Fruit fly (Drosophila melanogaster): ENCODE data around the gene nero.

The nero gene

DNA sequence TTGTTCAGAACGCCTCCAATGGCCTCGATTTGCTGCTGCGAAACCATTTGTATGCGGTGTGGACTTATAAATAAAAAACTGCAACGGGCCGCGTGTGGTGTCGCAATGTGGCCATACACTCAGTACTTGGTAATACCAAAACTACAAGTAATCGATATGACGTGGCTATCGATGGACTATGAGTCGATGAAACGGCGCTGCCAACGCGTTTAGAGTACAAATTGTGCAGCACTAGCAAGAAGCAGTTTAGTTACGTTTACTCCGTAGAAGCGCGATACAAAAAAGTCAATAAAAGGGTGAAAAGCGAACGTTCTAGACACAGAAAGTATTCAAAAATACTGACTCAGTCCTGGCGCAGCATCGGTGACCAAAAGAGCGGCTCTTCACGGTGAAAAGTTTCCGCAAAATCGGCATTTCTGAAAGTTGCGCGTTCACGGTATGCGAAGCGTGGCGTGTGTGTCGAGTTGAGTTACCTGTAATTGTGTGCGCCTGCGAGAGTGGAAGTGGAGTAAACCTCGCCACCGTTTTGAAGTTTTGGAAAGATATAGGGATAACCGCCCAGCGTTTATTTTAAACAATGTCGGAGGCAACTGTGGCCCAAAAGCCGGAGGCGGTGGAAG, at the start of gene nero, which contains the start of gene CG1910:
TSS of gene nero (minus strand) at position 130 of the 620 bp plus-strand sequence.
TSS of gene CG1910 (plus strand) at position 215 of the 620 bp plus-strand sequence.
- TF ChIP-seq pan (optimal IDR thresholded peaks at IDR 0.05) (no peak), psq (optimal IDR thresholded peaks at IDR 0.05) (no peak), CG8478 (optimal IDR thresholded peaks at IDR 0.05) (no peak), usp (GFP tag; optimal IDR thresholded peaks at IDR 0.05) (no peak)

- TF ChIP-seq usp (GFP tag; optimal IDR thresholded peaks at IDR 0.05) (no peak), EcR (GFP tag; optimal IDR thresholded peaks at IDR 0.05) (no peak), pan (optimal IDR thresholded peaks at IDR 0.05) (no peak), Dll (optimal IDR thresholded peaks at IDR 0.05) (no peak), psq (optimal IDR thresholded peaks at IDR 0.05) (no peak), CG8478 (optimal IDR thresholded peaks at IDR 0.05) (no peak)
These were observed 47.1 kb upstream of the nero start for dm6 chr3R:31794457-31794856.

DNA sequence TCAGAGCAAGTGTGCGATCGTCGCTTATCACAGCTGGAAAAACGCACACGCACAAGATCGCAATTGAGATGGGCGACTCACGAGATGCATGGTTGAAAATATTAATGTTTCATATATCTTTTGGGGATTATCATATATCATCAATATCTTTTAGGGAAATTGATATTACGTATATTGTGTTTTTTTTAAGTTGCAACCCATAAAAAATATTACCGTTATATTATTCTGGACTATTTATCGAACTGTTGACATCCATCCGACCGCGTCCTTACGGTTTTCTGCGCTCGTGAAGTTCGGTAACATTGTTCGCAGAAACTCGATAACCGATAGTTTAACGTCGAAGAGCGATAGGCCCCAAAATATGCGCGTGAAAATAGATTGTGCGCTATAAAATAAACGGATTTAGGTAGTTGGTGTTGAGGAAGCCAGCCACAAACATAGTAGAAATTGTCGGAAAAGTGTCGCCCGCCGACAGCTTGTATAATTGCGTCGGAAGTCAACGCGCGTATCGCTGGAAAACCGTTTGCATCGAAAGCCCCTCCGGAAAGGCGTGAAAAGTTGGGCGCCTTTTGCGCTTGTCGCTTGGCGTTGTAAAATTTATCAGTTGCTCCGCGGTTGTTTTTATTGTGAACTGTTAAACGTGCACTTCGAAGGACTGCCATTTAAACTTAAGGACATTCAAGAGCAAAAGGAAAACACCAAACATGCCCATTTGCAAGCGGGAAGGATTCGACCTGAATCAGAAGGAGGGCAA, 46.5 kb upstream of the nero start, which contains the start of the genes Mccc1 and Acf:
TSS of gene Mccc1 (minus strand) at position 244 of the 754 bp plus-strand sequence.
TSS of gene Acf (plus strand) at position 318 of the 754 bp plus-strand sequence.
- TF ChIP-seq pan (optimal IDR thresholded peaks at IDR 0.05): no peak
- TF ChIP-seq CG8478 (optimal IDR thresholded peaks at IDR 0.05): no peak
- no peak for TF ChIP-seq usp (GFP tag; optimal IDR thresholded peaks at IDR 0.05)
- no peak for TF ChIP-seq psq (optimal IDR thresholded peaks at IDR 0.05)
- TF ChIP-seq Dll (optimal IDR thresholded peaks at IDR 0.05): no peak
- no peak for TF ChIP-seq EcR (GFP tag; optimal IDR thresholded peaks at IDR 0.05)

- TF ChIP-seq Dll (optimal IDR thresholded peaks at IDR 0.05) (peak; percentile 77), psq (optimal IDR thresholded peaks at IDR 0.05) (no peak)
These were observed 30.3 kb upstream of the nero start for dm6 chr3R:31777482-31778165.

dm6 chr3R:31776583-31777362, 29.4 kb upstream of the nero start, which contains the start of the genes CG2126 and faf:
CG2126 (minus strand) TSS chr3R:31776652.
faf (plus strand) TSS chr3R:31777020.
- TF ChIP-seq psq (optimal IDR thresholded peaks at IDR 0.05) (no peak), Dll (optimal IDR thresholded peaks at IDR 0.05) (no peak), CG8478 (optimal IDR thresholded peaks at IDR 0.05) (no peak), EcR (GFP tag; optimal IDR thresholded peaks at IDR 0.05) (no peak), pan (optimal IDR thresholded peaks at IDR 0.05) (no peak), usp (GFP tag; optimal IDR thresholded peaks at IDR 0.05) (no peak)

dm6 chr3R:31771790-31772576, 24.6 kb upstream of the nero start, which contains the start of the genes betaGlu and sip3:
betaGlu (minus strand) TSS chr3R:31771848.
sip3 (plus strand) TSS chr3R:31772219.
- TF ChIP-seq usp (GFP tag; optimal IDR thresholded peaks at IDR 0.05) (no peak), EcR (GFP tag; optimal IDR thresholded peaks at IDR 0.05) (no peak), Dll (optimal IDR thresholded peaks at IDR 0.05) (no peak), psq (optimal IDR thresholded peaks at IDR 0.05) (no peak), pan (optimal IDR thresholded peaks at IDR 0.05) (no peak), CG8478 (optimal IDR thresholded peaks at IDR 0.05) (no peak)

dm6 chr3R:31768198-31768597, 20.8 kb upstream of the nero start:
- TF ChIP-seq usp (GFP tag; optimal IDR thresholded peaks at IDR 0.05) (no peak), Dll (optimal IDR thresholded peaks at IDR 0.05) (peak; percentile 10), pan (optimal IDR thresholded peaks at IDR 0.05) (no peak), CG8478 (optimal IDR thresholded peaks at IDR 0.05) (no peak), psq (optimal IDR thresholded peaks at IDR 0.05) (no peak), EcR (GFP tag; optimal IDR thresholded peaks at IDR 0.05) (no peak)

DNA sequence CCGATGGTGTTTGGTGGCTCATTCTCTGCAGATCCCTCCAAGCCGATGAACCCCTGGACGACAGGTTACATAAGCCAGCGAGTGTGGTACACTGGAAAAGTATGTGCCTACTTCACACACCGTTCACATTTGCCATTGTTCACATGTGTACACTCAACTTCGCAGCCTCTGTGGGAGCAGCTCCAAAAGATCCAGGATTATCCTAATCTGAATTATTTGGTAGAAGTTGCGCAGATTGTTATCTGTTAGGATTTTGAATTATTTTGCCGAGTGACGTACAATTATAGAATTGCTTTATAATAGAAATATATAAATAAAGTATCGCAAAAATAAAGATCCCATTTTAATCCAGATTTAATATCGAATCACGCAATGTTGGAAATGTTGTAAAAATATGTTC, 20.2 kb upstream of the nero start:
- TF ChIP-seq psq (optimal IDR thresholded peaks at IDR 0.05): no peak
- TF ChIP-seq usp (GFP tag; optimal IDR thresholded peaks at IDR 0.05): no peak
- no peak for TF ChIP-seq pan (optimal IDR thresholded peaks at IDR 0.05)
- TF ChIP-seq Dll (optimal IDR thresholded peaks at IDR 0.05): no peak
- TF ChIP-seq CG8478 (optimal IDR thresholded peaks at IDR 0.05): no peak

DNA sequence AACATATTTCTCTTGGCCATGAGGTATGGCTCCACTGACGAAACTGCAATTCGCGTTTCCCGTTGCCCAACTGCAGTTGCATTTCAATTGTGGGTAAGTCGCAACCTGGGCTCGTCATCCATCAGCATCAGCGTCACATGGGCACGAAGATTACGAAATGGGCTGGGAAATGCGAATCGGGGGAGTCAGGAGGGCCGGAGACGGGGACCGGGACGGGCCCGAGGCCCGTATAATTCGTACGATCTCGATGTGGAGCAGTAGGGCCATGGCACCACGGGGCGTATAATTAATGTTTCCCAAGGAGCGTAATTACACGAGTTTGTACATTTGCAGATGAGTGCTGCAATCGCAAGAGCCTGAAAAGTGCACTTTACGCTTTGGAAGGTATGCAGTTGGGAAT, 17.8 kb upstream of the nero start:
- no peak for TF ChIP-seq Dll (optimal IDR thresholded peaks at IDR 0.05)
- TF ChIP-seq EcR (GFP tag; optimal IDR thresholded peaks at IDR 0.05): no peak
- TF ChIP-seq pan (optimal IDR thresholded peaks at IDR 0.05): no peak
- TF ChIP-seq usp (GFP tag; optimal IDR thresholded peaks at IDR 0.05): no peak
- no peak for TF ChIP-seq psq (optimal IDR thresholded peaks at IDR 0.05)
- no peak for TF ChIP-seq CG8478 (optimal IDR thresholded peaks at IDR 0.05)

- TF ChIP-seq Dll (optimal IDR thresholded peaks at IDR 0.05) (no peak), pan (optimal IDR thresholded peaks at IDR 0.05) (no peak), CG8478 (optimal IDR thresholded peaks at IDR 0.05) (no peak), EcR (GFP tag; optimal IDR thresholded peaks at IDR 0.05) (no peak), psq (optimal IDR thresholded peaks at IDR 0.05) (no peak), usp (GFP tag; optimal IDR thresholded peaks at IDR 0.05) (no peak)
These were observed 17.3 kb upstream of the nero start, which contains the start of gene CG2150 for dm6 chr3R:31764672-31765071. CG2150 (minus strand) TSS chr3R:31764772.
